Fruit fly (Drosophila melanogaster) whole organism, embryonic: ENCODE data around the gene CG33631.
A peak's percentile ranks its signal among the peaks of the same experiment; 100 is the strongest.

ENCODE experiments used
- Ada2b ChIP-seq: fragments of 200-800 bp; sonication (Bioruptor generic); IDR thresholded peaks from 2 replicates; pipeline ENCODE4 v1.3.6; 2022; ENCODE audit warnings: missing biosample characterization, missing genetic modification characterization
- Bgb ChIP-seq: fragments of 200-800 bp; sonication (Bioruptor generic); IDR thresholded peaks from 2 replicates; pipeline ENCODE4 v1.3.6; 2022; ENCODE audit warnings: missing biosample characterization, missing genetic modification characterization; ENCODE audit not compliant: partially characterized antibody
- CG10209 ChIP-seq: fragments of 200-800 bp; sonication (Bioruptor generic); optimal IDR thresholded peaks from 3 replicates; lab custom pipeline; 2017; ENCODE audit warnings: missing biosample characterization, mild to moderate bottlenecking, missing genetic modification characterization, missing genetic modification reagents
- CG10267 ChIP-seq: fragments of 200-800 bp; sonication (Bioruptor generic); optimal IDR thresholded peaks from 2 replicates; lab custom pipeline; 2018; ENCODE audit warnings: missing biosample characterization, mild to moderate bottlenecking, missing genetic modification characterization, moderate library complexity
- CG10543 ChIP-seq: fragments of 200-800 bp; sonication (Bioruptor generic); optimal IDR thresholded peaks from 3 replicates; lab custom pipeline; 2017; ENCODE audit warnings: missing biosample characterization, mild to moderate bottlenecking, missing genetic modification characterization, moderate library complexity
- CG12104 ChIP-seq: fragments of 200-800 bp; sonication (Bioruptor generic); optimal IDR thresholded peaks from 3 replicates; lab custom pipeline; 2016; ENCODE audit warnings: missing biosample characterization, missing genetic modification characterization
- CG1233 ChIP-seq: fragments of 200-800 bp; sonication (Bioruptor generic); optimal IDR thresholded peaks from 4 replicates; lab custom pipeline; 2018; ENCODE audit warnings: missing biosample characterization, mild to moderate bottlenecking, missing genetic modification characterization
- CG15514 ChIP-seq: fragments of 200-800 bp; sonication (Bioruptor generic); optimal IDR thresholded peaks from 3 replicates; lab custom pipeline; 2017; ENCODE audit warnings: missing biosample characterization, missing genetic modification characterization, mild to moderate bottlenecking, moderate library complexity, missing genetic modification reagents
- CG15696 ChIP-seq: fragments of 200-800 bp; sonication (Bioruptor generic); optimal IDR thresholded peaks from 2 replicates; lab custom pipeline; 2019; ENCODE audit warnings: missing biosample characterization, mild to moderate bottlenecking, missing genetic modification characterization, moderate library complexity
- CG16815 ChIP-seq: fragments of 200-800 bp; sonication (Bioruptor generic); optimal IDR thresholded peaks from 3 replicates; lab custom pipeline; 2017; ENCODE audit warnings: missing biosample characterization, mild to moderate bottlenecking, missing genetic modification characterization
- CG17385 ChIP-seq: fragments of 200-800 bp; sonication (Bioruptor generic); optimal IDR thresholded peaks from 3 replicates; lab custom pipeline; 2018; ENCODE audit warnings: missing biosample characterization, mild to moderate bottlenecking, missing genetic modification characterization
- CG18476 ChIP-seq: fragments of 200-800 bp; sonication (Bioruptor generic); optimal IDR thresholded peaks from 2 replicates; lab custom pipeline; 2016; ENCODE audit warnings: missing biosample characterization, mild to moderate bottlenecking, missing genetic modification characterization
- CG18764 ChIP-seq: fragments of 200-800 bp; sonication (Bioruptor generic); optimal IDR thresholded peaks from 3 replicates; lab custom pipeline; 2016; ENCODE audit warnings: missing biosample characterization, missing genetic modification characterization
- CG2120 ChIP-seq: fragments of 200-800 bp; sonication (Bioruptor generic); optimal IDR thresholded peaks from 3 replicates; lab custom pipeline; 2016; ENCODE audit warnings: missing biosample characterization, missing genetic modification characterization
- CG2202 ChIP-seq: fragments of 200-800 bp; sonication (Bioruptor generic); optimal IDR thresholded peaks from 2 replicates; lab custom pipeline; 2018; ENCODE audit warnings: missing biosample characterization, mild to moderate bottlenecking, missing genetic modification characterization
- CG2678 ChIP-seq: fragments of 200-800 bp; sonication (Bioruptor generic); optimal IDR thresholded peaks from 3 replicates; lab custom pipeline; 2019; ENCODE audit warnings: missing biosample characterization, mild to moderate bottlenecking, missing genetic modification characterization, moderate library complexity
- CG30020 ChIP-seq: fragments of 200-800 bp; optimal IDR thresholded peaks from 2 replicates; lab custom pipeline; 2019; ENCODE audit warnings: missing biosample characterization, mild to moderate bottlenecking, missing genetic modification characterization, moderate library complexity
- CG3163 ChIP-seq: fragments of 200-800 bp; sonication (Bioruptor generic); optimal IDR thresholded peaks from 3 replicates; lab custom pipeline; 2016; ENCODE audit warnings: missing biosample characterization, missing genetic modification characterization
- CG5953 ChIP-seq: fragments of 200-800 bp; sonication (Bioruptor generic); IDR thresholded peaks from 2 replicates; pipeline ENCODE4 v1.3.6; 2022; ENCODE audit warnings: missing biosample characterization, missing genetic modification characterization
- CG6272 ChIP-seq: fragments of 200-800 bp; sonication (Bioruptor generic); IDR thresholded peaks from 2 replicates; pipeline ENCODE4 v1.3.6; 2022; ENCODE audit warnings: missing biosample characterization, missing genetic modification characterization
- CG7963 ChIP-seq: fragments of 200-800 bp; sonication (Bioruptor generic); IDR thresholded peaks from 3 replicates; pipeline ENCODE4 v1.3.6; 2022; ENCODE audit warnings: missing biosample characterization, missing genetic modification characterization; ENCODE audit not compliant: partially characterized antibody
- CG8944 ChIP-seq: fragments of 200-800 bp; sonication (Bioruptor generic); optimal IDR thresholded peaks from 3 replicates; lab custom pipeline; 2016; ENCODE audit warnings: missing biosample characterization, missing genetic modification characterization
- CG9437 ChIP-seq: fragments of 200-800 bp; sonication (Bioruptor generic); optimal IDR thresholded peaks from 2 replicates; lab custom pipeline; 2018; ENCODE audit warnings: missing biosample characterization, mild to moderate bottlenecking, missing genetic modification characterization
- CG9797 ChIP-seq: fragments of 200-800 bp; sonication (Bioruptor generic); optimal IDR thresholded peaks from 3 replicates; lab custom pipeline; 2018; ENCODE audit warnings: missing biosample characterization, mild to moderate bottlenecking, missing genetic modification characterization
- D ChIP-seq, 2 experiments: fragments of 200-800 bp in 1 of 2; fragments of >200 bp in 1 of 2; sonication (Bioruptor generic) in 1 of 2; optimal IDR thresholded peaks; 2 replicates in 1 of 2; 3 replicates in 1 of 2; lab custom pipeline; 2017; ENCODE audit warnings: mild to moderate bottlenecking in 1 of 2, missing biosample characterization in 1 of 2, missing genetic modification characterization in 1 of 2, missing genetic modification reagents in 1 of 2
- Fer2 ChIP-seq: fragments of 200-800 bp; sonication (Bioruptor generic); optimal IDR thresholded peaks from 2 replicates; lab custom pipeline; 2018; ENCODE audit warnings: missing biosample characterization, mild to moderate bottlenecking, missing genetic modification characterization, moderate library complexity
- HLH4C ChIP-seq: fragments of 200-800 bp; sonication (Bioruptor generic); IDR thresholded peaks from 3 replicates; pipeline ENCODE4 v1.3.6; 2022; ENCODE audit warnings: missing biosample characterization, missing genetic modification characterization; ENCODE audit not compliant: partially characterized antibody
- Kr ChIP-seq: fragments of 200-800 bp; sonication (Bioruptor generic); optimal IDR thresholded peaks from 2 replicates; lab custom pipeline; 2017; ENCODE audit warnings: missing biosample characterization, mild to moderate bottlenecking, missing genetic modification characterization
- Med ChIP-seq: fragments of 200-800 bp; sonication (Bioruptor generic); peaks from one replicate; lab custom pipeline; 2016; ENCODE audit warnings: missing biosample characterization, missing genetic modification characterization, mild to moderate bottlenecking, inconsistent platforms, moderate library complexity
- Optix ChIP-seq: fragments of 200-800 bp; sonication (Bioruptor generic); IDR thresholded peaks from 3 replicates; pipeline ENCODE4 v1.3.6; 2022; ENCODE audit warnings: missing biosample characterization, missing genetic modification characterization
- Poxn ChIP-seq: fragments of 200-800 bp; sonication (Bioruptor generic); IDR thresholded peaks from 2 replicates; pipeline ENCODE4 v1.3.6; 2022; ENCODE audit warnings: missing biosample characterization, missing genetic modification characterization
- Ptx1 ChIP-seq: fragments of 200-800 bp; sonication (Bioruptor generic); IDR thresholded peaks from 2 replicates; pipeline ENCODE4 v1.3.6; 2022; ENCODE audit warnings: missing biosample characterization, missing genetic modification characterization
- Sox100B ChIP-seq: fragments of 200-800 bp; sonication (Bioruptor generic); optimal IDR thresholded peaks from 3 replicates; lab custom pipeline; 2018; ENCODE audit warnings: missing biosample characterization, mild to moderate bottlenecking, missing genetic modification characterization
- Tbp ChIP-seq: fragments of >200 bp; optimal IDR thresholded peaks from 2 replicates; lab custom pipeline; 2018; ENCODE audit warnings: missing biosample characterization, missing genetic modification characterization
- Xbp1 ChIP-seq: fragments of 200-800 bp; sonication (Bioruptor generic); optimal IDR thresholded peaks from 3 replicates; lab custom pipeline; 2016; ENCODE audit warnings: missing biosample characterization, mild to moderate bottlenecking, missing genetic modification characterization
- ase ChIP-seq: fragments of 200-800 bp; sonication (Bioruptor generic); IDR thresholded peaks from 3 replicates; pipeline ENCODE4 v1.3.6; 2022; ENCODE audit warnings: missing biosample characterization, missing genetic modification characterization
- bab2 ChIP-seq: fragments of 200-800 bp; sonication (Bioruptor generic); optimal IDR thresholded peaks from 2 replicates; lab custom pipeline; 2016; ENCODE audit warnings: missing biosample characterization, missing genetic modification characterization
- cad ChIP-seq: fragments of >200 bp; optimal IDR thresholded peaks from 2 replicates; lab custom pipeline; 2017; ENCODE audit warnings: missing biosample characterization, missing genetic modification characterization
- cg ChIP-seq: fragments of 200-800 bp; sonication (Bioruptor generic); optimal IDR thresholded peaks from 3 replicates; lab custom pipeline; 2019; ENCODE audit warnings: missing biosample characterization, mild to moderate bottlenecking, missing genetic modification characterization, moderate library complexity
- corto ChIP-seq: fragments of 200-800 bp; sonication (Bioruptor generic); optimal IDR thresholded peaks from 2 replicates; lab custom pipeline; 2016; ENCODE audit warnings: missing biosample characterization, mild to moderate bottlenecking, missing genetic modification characterization, moderate library complexity
- lov ChIP-seq, 2 experiments: fragments of 200-800 bp in 1 of 2; fragments of >200 bp in 1 of 2; sonication (Bioruptor generic) in 1 of 2; IDR thresholded peaks in 1 of 2; optimal IDR thresholded peaks in 1 of 2; 2 replicates in 1 of 2; 3 replicates in 1 of 2; pipeline versions ENCODE4 v1.3.6 to Lab custom; 2017 to 2022; ENCODE audit warnings: missing biosample characterization in 1 of 2, missing genetic modification characterization in 1 of 2
- odd ChIP-seq: fragments of 200-800 bp; sonication (Bioruptor generic); optimal IDR thresholded peaks from 2 replicates; lab custom pipeline; 2017; ENCODE audit warnings: missing biosample characterization, mild to moderate bottlenecking, missing genetic modification characterization
- sens ChIP-seq: fragments of 200-800 bp; sonication (Bioruptor generic); peaks from one replicate; lab custom pipeline; 2016; ENCODE audit warnings: missing biosample characterization, missing genetic modification characterization
- seq ChIP-seq: fragments of 200-800 bp; sonication (Bioruptor generic); IDR thresholded peaks from 2 replicates; pipeline ENCODE4 v1.3.6; 2022; ENCODE audit warnings: missing biosample characterization, missing genetic modification characterization
- slbo ChIP-seq: fragments of 200-800 bp; sonication (Bioruptor generic); IDR thresholded peaks from 2 replicates; pipeline ENCODE4 v1.3.6; 2022; ENCODE audit warnings: missing biosample characterization, missing genetic modification characterization
- ssp ChIP-seq: fragments of 200-800 bp; sonication (Bioruptor generic); IDR thresholded peaks from 2 replicates; pipeline ENCODE4 v1.3.6; 2022; ENCODE audit warnings: missing biosample characterization, missing genetic modification characterization
- toy ChIP-seq: fragments of 200-800 bp; sonication (Bioruptor generic); IDR thresholded peaks from 2 replicates; pipeline ENCODE4 v1.3.6; 2022; ENCODE audit warnings: missing biosample characterization, missing genetic modification characterization
- z ChIP-seq: fragments of 200-800 bp; sonication (Bioruptor generic); IDR thresholded peaks from 3 replicates; pipeline ENCODE4 v1.3.6; 2022; ENCODE audit warnings: missing biosample characterization, missing genetic modification characterization
- zen2 ChIP-seq: fragments of 200-800 bp; sonication (Bioruptor generic); IDR thresholded peaks from 3 replicates; pipeline ENCODE4 v1.3.6; 2022; ENCODE audit warnings: missing biosample characterization, missing genetic modification characterization; ENCODE audit not compliant: partially characterized antibody
- zf30C ChIP-seq: fragments of 200-800 bp; sonication (Bioruptor generic); optimal IDR thresholded peaks from 3 replicates; lab custom pipeline; 2018; ENCODE audit warnings: missing biosample characterization, mild to moderate bottlenecking, missing genetic modification characterization

CG33631 gene

DNA sequence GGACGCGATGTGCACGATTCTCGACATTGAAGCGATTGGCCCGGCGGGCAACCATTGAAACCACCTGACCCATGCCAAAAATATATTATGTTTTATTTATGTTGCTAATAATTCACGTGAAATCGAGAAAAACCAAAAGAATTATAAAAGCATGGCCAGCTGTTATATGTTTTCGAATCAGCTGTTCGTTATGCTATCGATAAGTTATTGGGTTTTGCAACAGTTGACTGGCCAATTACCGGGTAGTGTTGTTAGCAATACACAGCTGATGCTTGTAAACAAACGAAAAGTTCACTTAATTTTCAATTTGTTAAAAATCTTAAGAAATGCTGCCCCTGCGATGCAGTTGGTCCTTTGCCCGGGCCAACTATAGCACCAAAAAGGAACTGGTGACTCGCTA, 18.5 kb upstream of the CG33631 start, which contains the start of the genes CG11722 and mtTFB2 (continued):
- TF ChIP-seq CG30020 (tag; lab: Kevin White, UChicago): no peak
- no peak for TF ChIP-seq CG5953 (GFP tag; lab: Robert Waterston, UW)
- TF ChIP-seq Tbp (GFP tag; lab: Kevin White, UChicago): no peak
- TF ChIP-seq ase (GFP tag; lab: Robert Waterston, UW): no peak
- TF ChIP-seq Med (GFP tag; lab: Kevin White, UChicago): peak; percentile 29
- no peak; the same call in 2 of the 3 replicates for TF ChIP-seq zen2 (GFP tag; lab: Robert Waterston, UW)
- no peak for TF ChIP-seq odd (GFP tag; lab: Kevin White, UChicago)
- peak; percentile 36 for TF ChIP-seq sens (GFP tag; lab: Kevin White, UChicago)
- no peak for TF ChIP-seq z
- no peak for TF ChIP-seq CG2202 (tag; lab: Kevin White, UChicago)
- no peak for TF ChIP-seq Poxn (GFP tag; lab: Robert Waterston, UW)
- TF ChIP-seq CG10543 (GFP tag; lab: Kevin White, UChicago): no peak
- TF ChIP-seq Ada2b (GFP tag; lab: Robert Waterston, UW): no peak
- no peak for TF ChIP-seq CG15696 (tag; lab: Kevin White, UChicago)
- no peak for TF ChIP-seq CG8944
- no peak for TF ChIP-seq Optix
- no peak for TF ChIP-seq CG7963
- TF ChIP-seq toy (GFP tag; lab: Robert Waterston, UW): no peak
- TF ChIP-seq CG10267: peak; percentile 91
- TF ChIP-seq CG2678: no peak
- no peak for TF ChIP-seq CG9437
- TF ChIP-seq D (optimal IDR thresholded peaks at IDR 0.05; lab: Kevin White, UChicago): no peak
- no peak for TF ChIP-seq D (GFP tag; optimal IDR thresholded peaks at IDR 0.05; lab: Kevin White, UChicago)
- no peak for TF ChIP-seq ssp
- TF ChIP-seq cad (GFP tag; lab: Kevin White, UChicago): no peak
- TF ChIP-seq seq: no peak
- TF ChIP-seq Ptx1 (GFP tag; lab: Robert Waterston, UW): no peak
- no peak for TF ChIP-seq CG1233 (GFP tag; lab: Kevin White, UChicago)
- 0 out of 3 replicates have a peak, but pooled peaks have one; percentile 47 for TF ChIP-seq HLH4C (GFP tag; lab: Robert Waterston, UW)
- TF ChIP-seq CG12104 (GFP tag; lab: Kevin White, UChicago): no peak
- no peak for TF ChIP-seq CG17385 (GFP tag; lab: Kevin White, UChicago)
- TF ChIP-seq CG2120: no peak
- no peak for TF ChIP-seq CG18764 (GFP tag; lab: Kevin White, UChicago)
- no peak for TF ChIP-seq CG6272 (GFP tag; lab: Robert Waterston, UW)
- TF ChIP-seq CG16815: no peak
- TF ChIP-seq CG10209 (GFP tag; lab: Kevin White, UChicago): no peak
- TF ChIP-seq CG18476 (GFP tag; lab: Kevin White, UChicago): no peak
- TF ChIP-seq bab2 (GFP tag; lab: Kevin White, UChicago): no peak
- peak; percentile 41; the same call in 1 of the 2 replicates for TF ChIP-seq Bgb (GFP tag; lab: Robert Waterston, UW)
- TF ChIP-seq corto (GFP tag; lab: Kevin White, UChicago): no peak
- no peak for TF ChIP-seq cg (GFP tag; lab: Kevin White, UChicago)
- TF ChIP-seq Fer2 (tag; lab: Kevin White, UChicago): no peak
- TF ChIP-seq lov (optimal IDR thresholded peaks at IDR 0.05; lab: Kevin White, UChicago): no peak
- no peak for TF ChIP-seq lov (GFP tag; IDR thresholded peaks at IDR 0.05; lab: Robert Waterston, UW)
- TF ChIP-seq CG15514 (GFP tag; lab: Kevin White, UChicago): peak; percentile 45
- TF ChIP-seq CG9797 (GFP tag; lab: Kevin White, UChicago): no peak
- TF ChIP-seq Kr (GFP tag; lab: Kevin White, UChicago): no peak
- TF ChIP-seq Sox100B (GFP tag; lab: Kevin White, UChicago): no peak
- TF ChIP-seq Xbp1: no peak
- TF ChIP-seq slbo (GFP tag; lab: Robert Waterston, UW): no peak
- TF ChIP-seq CG3163 (GFP tag; lab: Kevin White, UChicago): no peak
- no peak for TF ChIP-seq zf30C
